Fruit fly (Drosophila melanogaster) whole organism, prepupa: Measurements from ENCODE around the gene Lk.

Source experiments
- Blimp-1 ChIP-seq: fragments of 200-800 bp; sonication (Bioruptor generic); optimal IDR thresholded peaks from 3 replicates; lab custom pipeline; 2017; ENCODE audit warnings: missing biosample characterization, missing genetic modification characterization, mild to moderate bottlenecking, moderate library complexity, missing genetic modification reagents
- CG10669 ChIP-seq: fragments of 200-800 bp; sonication (Bioruptor generic); optimal IDR thresholded peaks from 3 replicates; lab custom pipeline; 2018; ENCODE audit warnings: missing biosample characterization, mild to moderate bottlenecking, missing genetic modification characterization, moderate library complexity
- CG11294 ChIP-seq: fragments of 200-800 bp; sonication (Bioruptor generic); IDR thresholded peaks from 2 replicates; pipeline ENCODE4 v1.3.6; 2022; ENCODE audit warnings: missing biosample characterization, missing genetic modification characterization
- CG11762 ChIP-seq: fragments of 200-800 bp; sonication (Bioruptor generic); optimal IDR thresholded peaks from 3 replicates; lab custom pipeline; 2016; ENCODE audit warnings: missing biosample characterization, missing genetic modification characterization; ENCODE audit not compliant: insufficient read depth
- CG11902 ChIP-seq: fragments of 200-800 bp; sonication (Bioruptor generic); optimal IDR thresholded peaks from 3 replicates; lab custom pipeline; 2016; ENCODE audit warnings: missing biosample characterization, missing genetic modification characterization
- CG15336 ChIP-seq: fragments of 200-800 bp; sonication (Bioruptor generic); IDR thresholded peaks from 2 replicates; pipeline ENCODE4 v1.3.6; 2022; ENCODE audit warnings: missing biosample characterization, missing genetic modification characterization
- CG1621 ChIP-seq: fragments of 200-800 bp; sonication (Bioruptor generic); optimal IDR thresholded peaks from 3 replicates; lab custom pipeline; 2018; ENCODE audit warnings: missing biosample characterization, mild to moderate bottlenecking, missing genetic modification characterization
- CG32006 ChIP-seq: fragments of 200-800 bp; sonication (Bioruptor generic); optimal IDR thresholded peaks from 3 replicates; lab custom pipeline; 2017; ENCODE audit warnings: missing biosample characterization, mild to moderate bottlenecking, missing genetic modification characterization
- CG34406 ChIP-seq: fragments of 200-800 bp; sonication (Bioruptor generic); optimal IDR thresholded peaks from 3 replicates; lab custom pipeline; 2016; ENCODE audit warnings: missing biosample characterization, missing genetic modification characterization
- CG3919 ChIP-seq: fragments of 200-800 bp; sonication (Bioruptor generic); optimal IDR thresholded peaks from 3 replicates; lab custom pipeline; 2016; ENCODE audit warnings: missing biosample characterization, missing genetic modification characterization
- CG6163 ChIP-seq: fragments of 200-800 bp; sonication (Bioruptor generic); IDR thresholded peaks from 3 replicates; pipeline ENCODE4 v1.3.6; 2022; ENCODE audit warnings: missing biosample characterization, missing genetic modification characterization
- CG6276 ChIP-seq: fragments of 200-800 bp; sonication (Bioruptor generic); optimal IDR thresholded peaks from 2 replicates; lab custom pipeline; 2017; ENCODE audit warnings: missing biosample characterization, mild to moderate bottlenecking, missing genetic modification characterization
- CG6792 ChIP-seq: fragments of 200-800 bp; sonication (Bioruptor generic); optimal IDR thresholded peaks from 3 replicates; lab custom pipeline; 2016; ENCODE audit warnings: missing biosample characterization, missing genetic modification characterization
- CG6808 ChIP-seq: fragments of 200-800 bp; sonication (Bioruptor generic); optimal IDR thresholded peaks from 3 replicates; lab custom pipeline; 2017; ENCODE audit warnings: missing biosample characterization, missing genetic modification characterization, mild to moderate bottlenecking, moderate library complexity, missing genetic modification reagents
- CG6854 ChIP-seq: fragments of 200-800 bp; sonication (Bioruptor generic); optimal IDR thresholded peaks from 2 replicates; lab custom pipeline; 2017; ENCODE audit warnings: missing biosample characterization, mild to moderate bottlenecking, missing genetic modification characterization
- CG8119 ChIP-seq: fragments of 200-800 bp; sonication (Bioruptor generic); IDR thresholded peaks from 3 replicates; pipeline ENCODE4 v1.3.6; 2022; ENCODE audit warnings: missing biosample characterization, missing genetic modification characterization
- CG8319 ChIP-seq: fragments of 200-800 bp; sonication (Bioruptor generic); optimal IDR thresholded peaks from 3 replicates; lab custom pipeline; 2016; ENCODE audit warnings: missing biosample characterization, missing genetic modification characterization
- CG8632 ChIP-seq: fragments of 200-800 bp; sonication (Bioruptor generic); optimal IDR thresholded peaks from 3 replicates; lab custom pipeline; 2016; ENCODE audit warnings: missing biosample characterization, missing genetic modification characterization
- Eip75B ChIP-seq: fragments of 200-800 bp; sonication (Bioruptor generic); optimal IDR thresholded peaks from 3 replicates; lab custom pipeline; 2016; ENCODE audit warnings: missing biosample characterization, missing genetic modification characterization
- Eip93F ChIP-seq: fragments of 200-800 bp; sonication (Bioruptor generic); optimal IDR thresholded peaks from 2 replicates; lab custom pipeline; 2016; ENCODE audit warnings: missing biosample characterization, mild to moderate bottlenecking, missing genetic modification characterization
- Ets96B ChIP-seq: fragments of 200-800 bp; optimal IDR thresholded peaks from 2 replicates; lab custom pipeline; 2019; ENCODE audit warnings: missing biosample characterization, mild to moderate bottlenecking, missing genetic modification characterization, moderate library complexity
- Hr39 ChIP-seq: fragments of 200-800 bp; sonication (Bioruptor generic); optimal IDR thresholded peaks from 2 replicates; lab custom pipeline; 2016; ENCODE audit warnings: missing biosample characterization, missing genetic modification characterization
- Hr4 ChIP-seq: fragments of 200-800 bp; sonication (Bioruptor generic); optimal IDR thresholded peaks from 3 replicates; lab custom pipeline; 2016; ENCODE audit warnings: missing biosample characterization, missing genetic modification characterization
- Lpt ChIP-seq: fragments of 200-800 bp; sonication (Bioruptor generic); optimal IDR thresholded peaks from 3 replicates; lab custom pipeline; 2016; ENCODE audit warnings: missing biosample characterization, missing genetic modification characterization
- OdsH ChIP-seq: fragments of 200-800 bp; sonication (Bioruptor generic); optimal IDR thresholded peaks from 3 replicates; lab custom pipeline; 2016; ENCODE audit warnings: missing biosample characterization, missing genetic modification characterization
- Smox ChIP-seq: fragments of 200-800 bp; sonication (Bioruptor generic); optimal IDR thresholded peaks from 3 replicates; lab custom pipeline; 2016; ENCODE audit warnings: missing biosample characterization, missing genetic modification characterization
- Sox14 ChIP-seq: fragments of 200-800 bp; sonication (Bioruptor generic); optimal IDR thresholded peaks from 3 replicates; lab custom pipeline; 2016; ENCODE audit warnings: missing biosample characterization, missing genetic modification characterization
- Sox15 ChIP-seq: fragments of 200-800 bp; sonication (Bioruptor generic); optimal IDR thresholded peaks from 3 replicates; lab custom pipeline; 2016; ENCODE audit warnings: missing biosample characterization, missing genetic modification characterization
- achi ChIP-seq: fragments of 200-800 bp; sonication (Bioruptor generic); optimal IDR thresholded peaks from 3 replicates; lab custom pipeline; 2016; ENCODE audit warnings: missing biosample characterization, missing genetic modification characterization
- acj6 ChIP-seq: fragments of 200-800 bp; sonication (Bioruptor generic); optimal IDR thresholded peaks from 3 replicates; lab custom pipeline; 2016; ENCODE audit warnings: missing biosample characterization, missing genetic modification characterization
- cyc ChIP-seq: fragments of 200-800 bp; sonication (Bioruptor generic); optimal IDR thresholded peaks from 3 replicates; lab custom pipeline; 2016; ENCODE audit warnings: missing biosample characterization, missing genetic modification characterization
- dac ChIP-seq: fragments of 200-800 bp; sonication (Bioruptor generic); optimal IDR thresholded peaks from 2 replicates; lab custom pipeline; 2017; ENCODE audit warnings: missing biosample characterization, mild to moderate bottlenecking, missing genetic modification characterization
- dsx ChIP-seq: fragments of 200-800 bp; optimal IDR thresholded peaks from 3 replicates; lab custom pipeline; 2019; ENCODE audit warnings: missing biosample characterization, mild to moderate bottlenecking, missing genetic modification characterization, moderate library complexity; ENCODE audit not compliant: poor library complexity, severe bottlenecking
- eg ChIP-seq: fragments of 200-800 bp; sonication (Bioruptor generic); IDR thresholded peaks from 3 replicates; pipeline ENCODE4 v1.3.6; 2022; ENCODE audit warnings: missing biosample characterization, missing genetic modification characterization
- esn ChIP-seq: fragments of 200-800 bp; sonication (Bioruptor generic); optimal IDR thresholded peaks from 2 replicates; lab custom pipeline; 2016; ENCODE audit warnings: missing biosample characterization, mild to moderate bottlenecking, missing genetic modification characterization, moderate library complexity
- fd59A ChIP-seq: fragments of 200-800 bp; sonication (Bioruptor generic); optimal IDR thresholded peaks from 2 replicates; lab custom pipeline; 2017; ENCODE audit warnings: missing biosample characterization, mild to moderate bottlenecking, missing genetic modification characterization, missing genetic modification reagents
- fd85E ChIP-seq: fragments of 200-800 bp; sonication (Bioruptor generic); optimal IDR thresholded peaks from 3 replicates; lab custom pipeline; 2016; ENCODE audit warnings: missing biosample characterization, missing genetic modification characterization
- lz ChIP-seq: fragments of 200-800 bp; sonication (Bioruptor generic); optimal IDR thresholded peaks from 3 replicates; lab custom pipeline; 2016; ENCODE audit warnings: missing biosample characterization, missing genetic modification characterization
- pdm3 ChIP-seq: fragments of 200-800 bp; sonication (Bioruptor generic); optimal IDR thresholded peaks from 3 replicates; lab custom pipeline; 2016; ENCODE audit warnings: missing biosample characterization, missing genetic modification characterization
- salr ChIP-seq, 2 experiments: fragments of 200-800 bp; sonication (Bioruptor generic); optimal IDR thresholded peaks; 3 replicates each; lab custom pipeline; 2016 to 2018; ENCODE audit warnings: missing biosample characterization in 2 of 2, missing genetic modification characterization in 2 of 2, mild to moderate bottlenecking in 1 of 2
- spab ChIP-seq: fragments of 200-800 bp; sonication (Bioruptor generic); optimal IDR thresholded peaks from 2 replicates; lab custom pipeline; 2017; ENCODE audit warnings: missing biosample characterization, mild to moderate bottlenecking, missing genetic modification characterization, missing genetic modification reagents
- ss ChIP-seq, 2 experiments: fragments of 200-800 bp; sonication (Bioruptor generic); optimal IDR thresholded peaks; 2 replicates in 1 of 2; 3 replicates in 1 of 2; lab custom pipeline; 2017 to 2018; ENCODE audit warnings: mild to moderate bottlenecking in 2 of 2, missing biosample characterization in 2 of 2, missing genetic modification characterization in 2 of 2, moderate library complexity in 1 of 2
- svp ChIP-seq: fragments of 200-800 bp; sonication (Bioruptor generic); peaks from one replicate; lab custom pipeline; 2016; ENCODE audit warnings: missing biosample characterization, missing genetic modification characterization
- topi ChIP-seq: fragments of 200-800 bp; sonication (Bioruptor generic); optimal IDR thresholded peaks from 3 replicates; lab custom pipeline; 2016; ENCODE audit warnings: missing biosample characterization, missing genetic modification characterization
- vri ChIP-seq: fragments of 200-800 bp; sonication (Bioruptor generic); optimal IDR thresholded peaks from 3 replicates; lab custom pipeline; 2016; ENCODE audit warnings: missing biosample characterization, mild to moderate bottlenecking, missing genetic modification characterization

Lk gene

DNA sequence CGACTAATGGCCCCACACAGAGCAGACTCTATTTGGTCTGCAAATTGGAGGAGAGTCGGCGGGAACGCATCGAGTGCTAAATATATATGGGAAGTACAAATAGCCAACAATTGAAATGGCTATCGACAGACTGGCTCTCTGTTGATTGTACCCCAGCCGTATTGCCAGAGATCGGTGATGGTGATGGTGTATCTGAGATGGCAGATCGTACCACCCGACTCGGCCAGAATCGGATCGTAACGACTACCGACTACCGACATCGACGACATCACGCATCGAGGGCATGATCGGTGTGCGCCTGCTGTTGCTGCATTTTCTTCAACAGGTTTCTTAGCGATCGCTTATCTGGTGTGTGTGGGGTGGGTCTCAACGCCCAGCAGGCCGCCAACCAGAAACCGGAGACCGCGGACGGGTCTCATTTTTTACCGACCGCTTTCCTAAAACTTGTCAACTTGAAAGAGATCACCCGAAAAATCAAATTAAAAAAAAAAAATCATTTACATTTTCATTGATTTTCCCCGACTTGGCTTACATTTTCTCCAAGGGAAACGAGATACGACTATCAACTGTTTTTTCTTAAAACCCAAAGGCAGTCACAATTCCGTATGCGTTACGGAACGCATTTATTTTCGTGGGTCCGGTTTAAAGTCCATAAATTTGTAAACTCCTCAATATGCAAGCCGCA lies 16.5 kb downstream of the Lk start (continued):
- TF ChIP-seq CG10669 (GFP tag; lab: Kevin White, UChicago) (peak; percentile 83), vri (peak; percentile 60), CG6854 (peak; percentile 47), lz (GFP tag; lab: Kevin White, UChicago) (no peak), OdsH (peak; percentile 55), CG11294 (GFP tag; lab: Robert Waterston, UW) (no peak; the same call in 1 of the 2 replicates), CG6792 (peak; percentile 48), Hr39 (GFP tag; lab: Kevin White, UChicago) (no peak), Lpt (GFP tag; lab: Kevin White, UChicago) (peak; percentile 3), svp (peak; percentile 71), CG32006 (peak; percentile 53), salr (GFP tag; optimal IDR thresholded peaks at IDR 0.05; lab: Kevin White, UChicago) (peak in 1 of 2 experiments; percentile 84), CG11902 (peak; percentile 1), CG11762 (GFP tag; lab: Kevin White, UChicago) (no peak), CG6163 (GFP tag; lab: Robert Waterston, UW) (peak; percentile 64; the same call in 2 of the 3 replicates), fd59A (peak; percentile 64), Eip93F (GFP tag; lab: Kevin White, UChicago) (no peak), Hr4 (GFP tag; lab: Kevin White, UChicago) (peak; percentile 23), dsx (GFP tag; lab: Kevin White, UChicago) (peak; percentile 52), CG6276 (no peak), Smox (peak; percentile 8), dac (GFP tag; lab: Kevin White, UChicago) (peak; percentile 45), Ets96B (tag; lab: Kevin White, UChicago) (peak; percentile 48), achi (GFP tag; lab: Kevin White, UChicago) (peak; percentile 54), CG3919 (GFP tag; lab: Kevin White, UChicago) (peak; percentile 75), spab (GFP tag; lab: Kevin White, UChicago) (peak; percentile 83)

DNA sequence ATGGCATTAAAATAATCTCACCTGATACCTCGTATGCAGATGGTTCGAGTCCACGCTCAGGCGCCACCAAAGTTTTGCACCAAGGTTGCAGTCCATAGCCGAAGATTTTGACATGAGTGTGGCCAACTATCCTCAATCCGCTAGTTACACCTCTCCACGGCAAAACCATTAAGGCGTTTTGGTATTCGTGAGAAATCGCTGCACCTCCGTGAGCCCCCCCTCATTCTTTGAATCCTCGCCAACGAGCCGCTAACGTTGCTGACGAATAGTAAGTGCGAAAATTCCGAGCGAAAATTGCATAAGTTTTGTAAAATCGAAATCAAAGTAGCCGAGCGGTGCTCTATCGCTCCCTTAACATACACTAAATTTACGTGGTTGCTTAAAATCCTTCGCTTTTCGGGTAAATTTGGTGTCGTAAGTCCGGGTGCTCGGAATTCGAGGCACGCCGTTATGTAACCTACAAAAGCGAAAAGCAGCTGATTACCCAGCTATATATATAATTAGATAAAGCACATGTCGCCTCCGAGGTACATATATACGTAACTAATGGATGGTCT lies 23.1 kb downstream of the Lk start, which contains the start of gene Mpcp2:
Gene Mpcp2 (plus strand): TSS at position 217 of the 557 bp plus-strand sequence.
- TF ChIP-seq dsx (GFP tag; lab: Kevin White, UChicago) (peak; percentile 26), esn (peak; percentile 12), svp (peak; percentile 70), spab (GFP tag; lab: Kevin White, UChicago) (no peak), CG34406 (GFP tag; lab: Kevin White, UChicago) (no peak), salr (GFP tag; optimal IDR thresholded peaks at IDR 0.05; lab: Kevin White, UChicago) (no peak), vri (peak; percentile 100), acj6 (no peak), Eip75B (GFP tag; lab: Kevin White, UChicago) (peak; percentile 18), CG1621 (tag; lab: Kevin White, UChicago) (peak; percentile 52), Ets96B (tag; lab: Kevin White, UChicago) (peak; percentile 0), CG3919 (GFP tag; lab: Kevin White, UChicago) (peak; percentile 15), CG6163 (GFP tag; lab: Robert Waterston, UW) (0 out of 3 replicates have a peak, but pooled peaks have one; percentile 14), OdsH (no peak), CG8319 (no peak), cyc (GFP tag; lab: Kevin White, UChicago) (no peak), CG6854 (peak; percentile 51), Blimp-1 (GFP tag; lab: Kevin White, UChicago) (no peak), CG15336 (0 out of 2 replicates have a peak, but pooled peaks have one; percentile 9), lz (GFP tag; lab: Kevin White, UChicago) (no peak), topi (GFP tag; lab: Kevin White, UChicago) (peak; percentile 22), CG6276 (no peak), CG11294 (GFP tag; lab: Robert Waterston, UW) (no peak), Eip93F (GFP tag; lab: Kevin White, UChicago) (no peak), dac (GFP tag; lab: Kevin White, UChicago) (no peak), CG8632 (GFP tag; lab: Kevin White, UChicago) (no peak), Hr39 (GFP tag; lab: Kevin White, UChicago) (no peak), eg (GFP tag; lab: Robert Waterston, UW) (0 out of 3 replicates have a peak, but pooled peaks have one; percentile 8), Sox14 (peak; percentile 39), fd85E (GFP tag; lab: Kevin White, UChicago) (no peak), pdm3 (GFP tag; lab: Kevin White, UChicago) (no peak), Sox15 (GFP tag; lab: Kevin White, UChicago) (no peak), CG6792 (no peak), ss (GFP tag; optimal IDR thresholded peaks at IDR 0.05; lab: Kevin White, UChicago) (peak in 1 of 2 experiments; percentile 44), CG6808 (GFP tag; lab: Kevin White, UChicago) (no peak), CG8119 (peak; percentile 42; the same call in 2 of the 3 replicates)
